Fruit fly (Drosophila melanogaster) whole organism, wandering third instar larva: Measurements from ENCODE around the gene CG4839.

ENCODE experiments used
- CG9705 ChIP-seq: fragments of 200-800 bp; sonication (Bioruptor generic); optimal IDR thresholded peaks from 2 replicates; lab custom pipeline; 2018; ENCODE audit warnings: missing biosample characterization, mild to moderate bottlenecking, missing genetic modification characterization
- CrebA ChIP-seq: fragments of 200-800 bp; sonication (Bioruptor generic); optimal IDR thresholded peaks from 2 replicates; lab custom pipeline; 2016; ENCODE audit warnings: missing biosample characterization, mild to moderate bottlenecking, missing genetic modification characterization, borderline replicate concordance
- Dfd ChIP-seq: fragments of >200 bp; optimal IDR thresholded peaks from 2 replicates; lab custom pipeline; 2017; ENCODE audit warnings: missing biosample characterization, missing genetic modification characterization
- Dif ChIP-seq: fragments of 200-275, 200-300 bp; sonication (Bioruptor generic); optimal IDR thresholded peaks from 2 replicates; lab custom pipeline; 2018; ENCODE audit warnings: missing biosample characterization, missing genetic modification characterization; ENCODE audit not compliant: partially characterized antibody
- GATAd ChIP-seq: sonication (Bioruptor generic); optimal IDR thresholded peaks from 2 replicates; lab custom pipeline; 2016; ENCODE audit warnings: missing biosample characterization, missing genetic modification characterization
- HLH106 ChIP-seq: fragments of 200-800 bp; optimal IDR thresholded peaks from 3 replicates; lab custom pipeline; 2019; ENCODE audit warnings: missing biosample characterization, mild to moderate bottlenecking, missing genetic modification characterization, moderate library complexity
- Hnf4 ChIP-seq: fragments of 200-800 bp; sonication (Bioruptor generic); optimal IDR thresholded peaks from 2 replicates; lab custom pipeline; 2016; ENCODE audit warnings: missing biosample characterization, mild to moderate bottlenecking, missing genetic modification characterization
- Hr78 ChIP-seq: fragments of >200 bp; optimal IDR thresholded peaks from 2 replicates; lab custom pipeline; 2017; ENCODE audit warnings: missing biosample characterization, missing genetic modification characterization
- Hr83 ChIP-seq: fragments of 200-300 bp; sonication (Bioruptor generic); optimal IDR thresholded peaks from 2 replicates; lab custom pipeline; 2016; ENCODE audit warnings: missing biosample characterization, mild to moderate bottlenecking, missing genetic modification characterization, moderate library complexity; ENCODE audit not compliant: poor library complexity, severe bottlenecking
- Jra ChIP-seq: sonication (Bioruptor generic); optimal IDR thresholded peaks from 2 replicates; lab custom pipeline; 2016; ENCODE audit warnings: missing biosample characterization, missing genetic modification characterization
- Mio ChIP-seq: sonication (Bioruptor generic); optimal IDR thresholded peaks from 2 replicates; lab custom pipeline; 2016; ENCODE audit warnings: missing biosample characterization, missing genetic modification characterization
- Myc ChIP-seq: fragments of >200 bp; optimal IDR thresholded peaks from 2 replicates; lab custom pipeline; 2017
- N ChIP-seq: fragments of >200 bp; optimal IDR thresholded peaks from 2 replicates; lab custom pipeline; 2018; ENCODE audit warnings: missing biosample characterization, missing external identifiers, missing genetic modification characterization
- OdsH ChIP-seq: fragments of 200-800 bp; sonication (Bioruptor generic); optimal IDR thresholded peaks from 2 replicates; lab custom pipeline; 2016; ENCODE audit warnings: missing biosample characterization, mild to moderate bottlenecking, missing genetic modification characterization
- Rel ChIP-seq, 2 experiments: fragments of 200-800 bp; sonication (Bioruptor generic) in 1 of 2; optimal IDR thresholded peaks; 2 replicates in 1 of 2; 3 replicates in 1 of 2; lab custom pipeline; 2016 to 2019; ENCODE audit warnings: mild to moderate bottlenecking in 2 of 2, missing biosample characterization in 2 of 2, missing genetic modification characterization in 2 of 2, moderate library complexity in 1 of 2
- Sp1 ChIP-seq: fragments of 200-800 bp; sonication (Bioruptor generic); optimal IDR thresholded peaks from 3 replicates; lab custom pipeline; 2019; ENCODE audit warnings: missing biosample characterization, mild to moderate bottlenecking, missing genetic modification characterization, moderate library complexity
- br ChIP-seq: fragments of 200-800 bp; sonication (Bioruptor generic); optimal IDR thresholded peaks from 2 replicates; lab custom pipeline; 2016; ENCODE audit warnings: missing biosample characterization, missing genetic modification characterization
- dmrt93B ChIP-seq: fragments of 200-800 bp; sonication (Bioruptor generic); optimal IDR thresholded peaks from 2 replicates; lab custom pipeline; 2018; ENCODE audit warnings: missing biosample characterization, mild to moderate bottlenecking, missing genetic modification characterization
- ey ChIP-seq: fragments of 200-800 bp; sonication (Bioruptor generic); optimal IDR thresholded peaks from 2 replicates; lab custom pipeline; 2016; ENCODE audit warnings: missing biosample characterization, missing genetic modification characterization
- foxo ChIP-seq, 2 experiments: fragments of 200-800 bp; sonication (Bioruptor generic); optimal IDR thresholded peaks; 2 replicates in 1 of 2; 3 replicates in 1 of 2; lab custom pipeline; 2016 to 2017; ENCODE audit warnings: missing biosample characterization in 2 of 2, missing genetic modification characterization in 2 of 2
- fru ChIP-seq: fragments of 200-800 bp; sonication (Bioruptor generic); optimal IDR thresholded peaks from 3 replicates; lab custom pipeline; 2016; ENCODE audit warnings: missing biosample characterization, mild to moderate bottlenecking, missing genetic modification characterization
- h ChIP-seq: fragments of 200-800 bp; sonication (Bioruptor generic); optimal IDR thresholded peaks from 3 replicates; lab custom pipeline; 2016; ENCODE audit warnings: missing biosample characterization, mild to moderate bottlenecking, missing genetic modification characterization
- jim ChIP-seq: fragments of 175-275, 200-325 bp; sonication (Bioruptor generic); optimal IDR thresholded peaks from 2 replicates; lab custom pipeline; 2016; ENCODE audit warnings: missing biosample characterization, mild to moderate bottlenecking, missing genetic modification characterization
- lola ChIP-seq: fragments of >200 bp; optimal IDR thresholded peaks from 2 replicates; lab custom pipeline; 2017; ENCODE audit warnings: missing biosample characterization, missing genetic modification characterization
- rgr ChIP-seq: fragments of 200-800 bp; sonication (Bioruptor generic); optimal IDR thresholded peaks from 3 replicates; lab custom pipeline; 2016; ENCODE audit warnings: missing biosample characterization, mild to moderate bottlenecking, missing genetic modification characterization
- sage ChIP-seq: fragments of 200-800 bp; sonication (Bioruptor generic); optimal IDR thresholded peaks from 2 replicates; lab custom pipeline; 2016; ENCODE audit warnings: missing biosample characterization, mild to moderate bottlenecking, missing genetic modification characterization
- sv ChIP-seq: fragments of 200-800 bp; sonication (Bioruptor generic); optimal IDR thresholded peaks from 3 replicates; lab custom pipeline; 2016; ENCODE audit warnings: missing biosample characterization, missing genetic modification characterization
- woc ChIP-seq: sonication (Bioruptor generic); optimal IDR thresholded peaks from 2 replicates; lab custom pipeline; 2016; ENCODE audit warnings: missing biosample characterization, mild to moderate bottlenecking, missing genetic modification characterization

Gene CG4839

DNA sequence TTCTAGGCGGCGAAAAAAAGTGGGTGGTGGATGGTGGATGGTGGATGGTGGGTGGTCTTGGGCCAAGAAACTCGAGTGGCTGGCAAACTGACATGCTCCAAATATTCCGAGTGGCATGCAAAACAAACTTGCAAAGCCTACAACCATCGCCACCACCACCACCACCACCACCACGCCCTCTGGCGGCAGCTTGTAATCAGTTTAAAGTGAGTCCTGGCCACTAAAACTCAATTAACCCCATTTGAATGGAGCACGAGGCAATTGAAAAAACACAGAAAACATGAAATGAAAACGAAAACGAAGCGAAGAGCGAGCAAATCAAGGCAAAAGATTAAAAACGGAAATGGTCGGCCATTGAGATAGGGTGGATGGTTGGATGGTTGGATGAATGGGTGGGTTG is 20.6 kb upstream of the CG4839 start:
- TF ChIP-seq HLH106 (tag; lab: Kevin White, UChicago) (no peak), N (GFP tag; lab: Kevin White, UChicago) (no peak), foxo (GFP tag; optimal IDR thresholded peaks at IDR 0.05; lab: Kevin White, UChicago) (no peak), Sp1 (GFP tag; lab: Kevin White, UChicago) (no peak)

DNA sequence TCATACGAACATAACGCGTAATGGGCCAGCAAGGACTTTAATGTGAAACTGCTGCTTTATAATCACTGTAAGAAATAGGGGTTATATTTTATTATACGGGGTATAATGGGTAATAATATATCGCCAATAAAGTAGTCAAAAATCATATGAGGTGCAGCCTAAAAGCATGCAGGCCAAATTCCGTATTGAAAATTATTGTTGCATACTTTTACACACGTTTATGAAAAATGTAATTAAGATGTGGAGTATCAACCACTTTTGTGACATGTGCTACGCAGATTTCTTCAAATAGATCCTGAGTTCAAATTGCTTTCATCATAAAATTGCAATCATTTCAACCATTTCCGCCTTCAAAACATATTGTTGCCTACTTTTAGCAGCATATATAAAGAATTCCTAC is 13.8 kb upstream of the CG4839 start:
- TF ChIP-seq GATAd = no peak
- no peak for TF ChIP-seq OdsH (GFP tag; lab: Kevin White, UChicago)
- TF ChIP-seq br = no peak
- TF ChIP-seq Myc (lab: Kevin White, UChicago) = no peak
- TF ChIP-seq foxo (GFP tag; optimal IDR thresholded peaks at IDR 0.05; lab: Kevin White, UChicago) = no peak
- TF ChIP-seq rgr (GFP tag; lab: Kevin White, UChicago) = no peak
- TF ChIP-seq lola (GFP tag; lab: Kevin White, UChicago) = no peak
- TF ChIP-seq Jra (GFP tag; lab: Kevin White, UChicago) = no peak
- no peak for TF ChIP-seq Dfd
- TF ChIP-seq fru (GFP tag; lab: Kevin White, UChicago) = no peak

DNA sequence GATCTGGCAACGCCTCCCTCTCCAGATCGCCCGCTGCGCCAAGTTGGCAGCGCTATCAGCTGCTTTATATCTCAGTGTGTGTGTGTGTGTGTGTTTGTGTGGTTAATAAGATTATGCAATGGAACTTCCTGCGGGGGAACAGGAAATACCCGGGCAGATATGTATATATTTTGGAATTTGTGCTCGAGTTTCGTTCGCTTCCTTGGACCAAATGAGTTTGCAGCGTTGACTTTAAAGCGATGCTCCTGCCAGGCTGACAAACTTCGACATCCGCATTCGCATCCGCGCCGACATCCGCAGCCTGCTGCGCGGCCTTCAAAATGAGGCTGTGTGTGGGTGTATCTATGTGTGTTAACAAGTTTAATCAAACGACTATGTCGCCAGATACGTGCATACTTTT is 1.2 kb upstream of the CG4839 start:
- TF ChIP-seq br = no peak
- TF ChIP-seq woc (GFP tag; lab: Kevin White, UChicago) = no peak
- TF ChIP-seq dmrt93B (GFP tag; lab: Kevin White, UChicago) = peak; percentile 28
- no peak for TF ChIP-seq Hr83 (GFP tag; lab: Kevin White, UChicago)
- no peak for TF ChIP-seq Dfd
- peak; percentile 36 for TF ChIP-seq Myc (lab: Kevin White, UChicago)
- TF ChIP-seq sv (GFP tag; lab: Kevin White, UChicago) = no peak
- TF ChIP-seq fru (GFP tag; lab: Kevin White, UChicago) = no peak

DNA sequence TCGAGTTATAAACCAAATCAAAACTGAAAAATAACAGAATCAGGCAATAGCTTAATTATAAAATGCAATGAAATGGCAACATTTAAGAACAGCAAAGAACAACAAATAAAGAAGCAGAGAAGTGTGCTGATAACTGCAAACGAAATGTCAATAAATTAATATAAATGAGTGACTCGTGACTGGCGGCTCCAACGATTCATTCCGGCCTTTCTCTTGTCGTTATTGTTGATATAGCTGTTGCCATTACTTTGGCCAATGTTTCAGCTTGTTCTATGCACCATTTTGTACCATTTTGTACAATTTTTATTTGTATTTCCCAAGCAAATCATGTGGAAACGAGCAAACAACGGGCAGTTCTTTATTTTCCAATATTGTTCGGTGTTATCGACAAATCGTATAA is 995 bp downstream of the CG4839 start:
- TF ChIP-seq dmrt93B (GFP tag; lab: Kevin White, UChicago) = no peak
- TF ChIP-seq Hnf4 (GFP tag; lab: Kevin White, UChicago) = no peak
- TF ChIP-seq fru (GFP tag; lab: Kevin White, UChicago) = no peak

DNA sequence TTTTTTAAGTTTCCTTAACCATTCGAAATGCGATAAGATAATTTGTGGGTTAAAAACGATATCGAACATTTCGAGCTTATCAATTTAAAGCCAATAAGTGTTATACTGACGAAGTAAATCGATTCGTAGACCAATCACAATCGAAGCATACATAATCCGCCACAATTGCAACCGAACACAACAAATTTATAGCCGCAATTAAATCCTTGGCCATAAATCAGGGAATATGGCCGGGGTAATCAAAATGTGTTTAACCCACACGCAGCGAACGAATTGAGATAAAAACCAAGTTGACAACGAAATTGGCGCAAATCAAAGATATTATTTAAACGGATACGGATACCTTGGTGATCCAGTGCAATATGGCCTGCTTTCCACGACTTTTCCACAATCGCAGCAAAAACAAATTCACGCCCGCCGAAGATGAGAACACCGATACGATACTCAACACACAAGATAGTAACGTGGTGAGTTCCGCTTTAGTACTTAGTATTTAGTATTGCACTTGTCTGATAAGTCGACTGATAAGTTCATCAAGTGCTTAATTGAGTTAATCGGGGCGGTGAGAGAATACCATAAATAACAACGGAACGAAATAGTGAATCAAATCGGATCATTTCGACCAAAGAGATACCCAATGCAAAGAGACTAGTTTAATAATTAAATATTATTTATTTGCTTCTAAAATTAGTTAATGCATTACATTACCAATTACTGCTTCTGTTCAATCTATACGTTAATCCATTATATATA is 2.3 kb downstream of the CG4839 start:
- TF ChIP-seq CG9705 (no peak), CrebA (GFP tag; lab: Kevin White, UChicago) (peak; percentile 66), Rel (GFP tag; optimal IDR thresholded peaks at IDR 0.05; lab: Kevin White, UChicago) (no peak), Rel (tag; optimal IDR thresholded peaks at IDR 0.05; lab: Kevin White, UChicago) (peak; percentile 30), Sp1 (GFP tag; lab: Kevin White, UChicago) (peak; percentile 53), sage (GFP tag; lab: Kevin White, UChicago) (no peak)

DNA sequence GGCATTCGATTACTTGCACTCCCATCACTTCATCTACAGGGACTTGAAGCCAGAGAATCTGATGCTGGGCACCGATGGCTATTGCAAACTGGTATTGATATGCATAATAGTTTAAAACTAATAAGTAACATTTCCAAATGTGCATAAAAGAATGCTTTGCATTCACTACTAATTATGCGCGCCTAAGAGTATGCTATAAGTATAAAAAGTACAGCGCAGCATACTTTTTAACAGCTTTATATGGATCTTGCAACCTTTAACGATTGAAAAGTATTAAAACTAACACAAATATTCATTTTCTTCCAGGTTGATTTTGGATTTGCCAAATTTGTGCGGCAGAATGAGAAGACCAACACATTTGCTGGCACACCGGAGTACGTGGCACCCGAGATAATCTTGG is 9.8 kb downstream of the CG4839 start:
- TF ChIP-seq Mio (no peak), br (no peak), jim (GFP tag; lab: Kevin White, UChicago) (no peak), HLH106 (tag; lab: Kevin White, UChicago) (no peak), h (GFP tag; lab: Kevin White, UChicago) (no peak), Sp1 (GFP tag; lab: Kevin White, UChicago) (no peak), Dif (no peak), GATAd (no peak), Hr78 (GFP tag; lab: Kevin White, UChicago) (no peak)
- TF ChIP-seq, all 38 proteins: peak for 0

DNA sequence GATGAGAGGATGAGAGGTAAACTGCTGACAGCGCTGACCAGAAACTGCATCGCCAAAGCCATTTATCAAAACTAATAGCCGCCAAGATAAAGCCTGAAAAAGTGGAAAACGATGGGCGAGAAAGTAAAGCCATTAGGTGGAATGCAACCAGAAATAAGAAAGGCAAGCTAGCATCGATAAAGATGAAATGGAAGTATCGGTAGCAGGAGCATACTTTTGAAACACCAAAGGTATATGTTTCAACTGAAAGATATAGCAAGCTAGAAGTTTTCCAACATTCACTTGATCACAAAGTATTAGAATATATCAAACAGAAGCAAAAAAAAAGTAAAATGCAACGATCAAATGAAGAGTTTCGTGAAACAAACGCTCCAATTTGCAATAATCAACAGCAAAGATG is 27.8 kb downstream of the CG4839 start, which contains the start of gene CG13137:
CG13137 (plus strand) TSS at position 301 of the 400 bp plus-strand sequence.
- TF ChIP-seq ey = no peak
